Worm (Caenorhabditis elegans) whole organism, midembryonic: ENCODE results near the gene ncr-2.

Source experiments
- T22C8.4 ChIP-seq: fragments of 200-800 bp; sonication (Bioruptor generic); IDR thresholded peaks from 2 replicates; pipeline ENCODE4 v1.3.6; 2022; ENCODE audit warnings: missing genetic modification characterization, missing compliant biosample characterization
- cog-1 ChIP-seq: sonication (generic microtip); optimal IDR thresholded peaks from 2 replicates; lab custom pipeline; 2016; ENCODE audit warnings: missing genetic modification characterization, missing compliant biosample characterization
- flt-1 ChIP-seq: fragments of 200-800 bp; sonication (Bioruptor generic); IDR thresholded peaks from 2 replicates; pipeline ENCODE4 v1.3.6; 2022; ENCODE audit warnings: missing genetic modification characterization, missing compliant biosample characterization
- klf-2 ChIP-seq: fragments of 200-800 bp; sonication (Bioruptor generic); conservative IDR thresholded peaks from 2 replicates; pipeline ENCODE4 v1.3.6; 2022; ENCODE audit warnings: missing genetic modification reagents, missing genetic modification characterization, missing compliant biosample characterization
- med-1 ChIP-seq: sonication (generic microtip); optimal IDR thresholded peaks from 2 replicates; lab custom pipeline; 2017; ENCODE audit warnings: missing genetic modification characterization, mild to moderate bottlenecking, missing compliant biosample characterization, antibody characterized with exemption, missing genetic modification reagents; ENCODE audit not compliant: insufficient read depth
- ref-1 ChIP-seq: fragments of 200-800 bp; sonication (Bioruptor generic); conservative IDR thresholded peaks from 2 replicates; pipeline ENCODE4 v1.3.6; 2022; ENCODE audit warnings: missing genetic modification reagents, missing genetic modification characterization, missing compliant biosample characterization
- tab-1 ChIP-seq: fragments of 200-800 bp; sonication (Bioruptor generic); IDR thresholded peaks from 2 replicates; pipeline ENCODE4 v1.3.6; 2022; ENCODE audit warnings: missing genetic modification characterization, missing compliant biosample characterization
- ztf-23 ChIP-seq: fragments of 200-800 bp; sonication (Bioruptor generic); IDR thresholded peaks from 2 replicates; pipeline ENCODE4 v1.3.6; 2022; ENCODE audit warnings: missing genetic modification reagents, missing genetic modification characterization, missing compliant biosample characterization
- ztf-29 ChIP-seq: fragments of 200-800 bp; sonication (Bioruptor generic); IDR thresholded peaks from 2 replicates; pipeline ENCODE4 v1.3.6; 2022; ENCODE audit warnings: missing genetic modification reagents, missing genetic modification characterization, missing compliant biosample characterization

DNA sequence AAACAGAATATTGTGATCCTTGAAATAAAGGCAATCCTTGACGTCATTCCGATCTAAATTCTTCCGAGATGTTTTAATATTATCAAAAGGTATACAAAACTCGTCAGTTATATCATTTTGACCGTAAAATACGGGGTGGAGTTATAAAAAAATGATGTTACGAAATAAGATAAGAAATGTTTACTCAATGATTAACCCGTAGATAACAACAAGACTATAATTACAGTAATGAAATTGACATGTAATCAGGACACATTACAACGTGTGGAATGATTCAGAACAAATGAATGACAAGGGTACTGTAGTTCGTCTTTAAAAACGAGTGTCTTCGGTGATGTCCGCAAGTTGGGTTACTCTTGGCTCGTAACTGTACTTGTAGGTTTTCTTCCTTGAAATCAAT is 20.3 kb upstream of the ncr-2 start, which contains the start of gene tsp-2:
- TF ChIP-seq ztf-23 (GFP tag; lab: Robert Waterston, UW) (no peak), T22C8.4 (GFP tag; lab: Robert Waterston, UW) (no peak), tab-1 (no peak), flt-1 (GFP tag; lab: Robert Waterston, UW) (no peak), klf-2 (GFP tag; lab: Robert Waterston, UW) (no peak), cog-1 (tag; lab: Kevin White, UChicago) (no peak), ref-1 (no peak), ztf-29 (GFP tag; lab: Robert Waterston, UW) (no peak), med-1 (GFP tag; lab: Kevin White, UChicago) (no peak)
